Fruit fly (Drosophila melanogaster) whole organism, embryonic: ENCODE measurements around the gene CG14615.

Source experiments
- B-H2 ChIP-seq: fragments of 200-800 bp; sonication (Bioruptor generic); optimal IDR thresholded peaks from 2 replicates; lab custom pipeline; 2018; ENCODE audit warnings: missing biosample characterization, mild to moderate bottlenecking, missing genetic modification characterization
- CG10267 ChIP-seq: fragments of 200-800 bp; sonication (Bioruptor generic); optimal IDR thresholded peaks from 2 replicates; lab custom pipeline; 2018; ENCODE audit warnings: missing biosample characterization, mild to moderate bottlenecking, missing genetic modification characterization, moderate library complexity
- CG10543 ChIP-seq: fragments of 200-800 bp; sonication (Bioruptor generic); optimal IDR thresholded peaks from 3 replicates; lab custom pipeline; 2017; ENCODE audit warnings: missing biosample characterization, mild to moderate bottlenecking, missing genetic modification characterization, moderate library complexity
- CG11456 ChIP-seq: fragments of 200-800 bp; sonication (Bioruptor generic); IDR thresholded peaks from 3 replicates; pipeline ENCODE4 v1.3.6; 2022; ENCODE audit warnings: missing biosample characterization, missing genetic modification characterization
- CG12391 ChIP-seq: fragments of 200-800 bp; sonication (Bioruptor generic); optimal IDR thresholded peaks from 3 replicates; lab custom pipeline; 2018; ENCODE audit warnings: missing biosample characterization, mild to moderate bottlenecking, missing genetic modification characterization, moderate library complexity
- CG12659 ChIP-seq: fragments of 200-800 bp; sonication (Bioruptor generic); optimal IDR thresholded peaks from 3 replicates; lab custom pipeline; 2017; ENCODE audit warnings: mild to moderate bottlenecking, missing biosample characterization, missing genetic modification reagents, missing genetic modification characterization
- CG13424 ChIP-seq: fragments of 200-800 bp; sonication (Bioruptor generic); optimal IDR thresholded peaks from 2 replicates; lab custom pipeline; 2019; ENCODE audit warnings: missing biosample characterization, mild to moderate bottlenecking, missing genetic modification characterization, moderate library complexity
- CG16813 ChIP-seq: fragments of 200-800 bp; sonication (Bioruptor generic); IDR thresholded peaks from 3 replicates; pipeline ENCODE4 v1.3.6; 2022; ENCODE audit warnings: missing biosample characterization, missing genetic modification characterization; ENCODE audit not compliant: partially characterized antibody
- CG17361 ChIP-seq: fragments of 200-800 bp; sonication (Bioruptor generic); IDR thresholded peaks from 3 replicates; pipeline ENCODE4 v1.3.6; 2022; ENCODE audit warnings: missing biosample characterization, missing genetic modification characterization
- CG17912 ChIP-seq: fragments of 200-800 bp; sonication (Bioruptor generic); optimal IDR thresholded peaks from 2 replicates; lab custom pipeline; 2018; ENCODE audit warnings: missing biosample characterization, mild to moderate bottlenecking, missing genetic modification characterization
- CG18011 ChIP-seq: fragments of 200-800 bp; sonication (Bioruptor generic); optimal IDR thresholded peaks from 2 replicates; lab custom pipeline; 2017; ENCODE audit warnings: missing biosample characterization, missing genetic modification characterization, mild to moderate bottlenecking, moderate library complexity, missing genotype
- CG18599 ChIP-seq: fragments of 200-800 bp; sonication (Bioruptor generic); optimal IDR thresholded peaks from 3 replicates; lab custom pipeline; 2017; ENCODE audit warnings: missing biosample characterization, missing genetic modification characterization, mild to moderate bottlenecking, moderate library complexity, missing genetic modification reagents
- CG2116 ChIP-seq: fragments of 200-800 bp; sonication (Bioruptor generic); optimal IDR thresholded peaks from 3 replicates; lab custom pipeline; 2018; ENCODE audit warnings: missing biosample characterization, mild to moderate bottlenecking, missing genetic modification characterization
- CG2199 ChIP-seq: fragments of 200-800 bp; sonication (Bioruptor generic); IDR thresholded peaks from 3 replicates; pipeline ENCODE4 v1.3.6; 2022; ENCODE audit warnings: missing biosample characterization, missing genetic modification characterization
- CG2712 ChIP-seq: fragments of 200-800 bp; optimal IDR thresholded peaks from 3 replicates; lab custom pipeline; 2019; ENCODE audit warnings: missing biosample characterization, mild to moderate bottlenecking, missing genetic modification characterization, moderate library complexity
- CG30403 ChIP-seq: fragments of 200-800 bp; sonication (Bioruptor generic); optimal IDR thresholded peaks from 3 replicates; lab custom pipeline; 2016; ENCODE audit warnings: missing biosample characterization, missing genetic modification characterization
- CG34224 ChIP-seq: fragments of 200-800 bp; sonication (Bioruptor generic); IDR thresholded peaks from 3 replicates; pipeline ENCODE4 v1.3.6; 2022; ENCODE audit warnings: missing biosample characterization, missing genetic modification characterization; ENCODE audit not compliant: partially characterized antibody
- CG4282 ChIP-seq: fragments of 200-800 bp; sonication (Bioruptor generic); optimal IDR thresholded peaks from 2 replicates; lab custom pipeline; 2016; ENCODE audit warnings: missing biosample characterization, missing genetic modification characterization
- CG6175 ChIP-seq: fragments of 200-800 bp; sonication (Bioruptor generic); IDR thresholded peaks from 3 replicates; pipeline ENCODE4 v1.3.6; 2022; ENCODE audit warnings: missing biosample characterization, missing genetic modification characterization
- CG6254 ChIP-seq: fragments of 200-800 bp; sonication (Bioruptor generic); optimal IDR thresholded peaks from 3 replicates; lab custom pipeline; 2017; ENCODE audit warnings: mild to moderate bottlenecking, missing biosample characterization, missing genetic modification reagents, missing genetic modification characterization
- CG8924 ChIP-seq: fragments of 200-800 bp; optimal IDR thresholded peaks from 3 replicates; lab custom pipeline; 2019; ENCODE audit warnings: missing biosample characterization, mild to moderate bottlenecking, missing genetic modification characterization, moderate library complexity
- Dref ChIP-seq: fragments of 200-800 bp; sonication (Bioruptor generic); IDR thresholded peaks from 2 replicates; pipeline ENCODE4 v1.3.6; 2022; ENCODE audit warnings: missing biosample characterization, missing genetic modification characterization
- E2f2 ChIP-seq: fragments of 200-800 bp; sonication (Bioruptor generic); IDR thresholded peaks from 2 replicates; pipeline ENCODE4 v1.3.6; 2022; ENCODE audit warnings: missing biosample characterization, missing genetic modification characterization
- HLH4C ChIP-seq: fragments of 200-800 bp; sonication (Bioruptor generic); IDR thresholded peaks from 3 replicates; pipeline ENCODE4 v1.3.6; 2022; ENCODE audit warnings: missing biosample characterization, missing genetic modification characterization; ENCODE audit not compliant: partially characterized antibody
- Lim3 ChIP-seq: fragments of 200-800 bp; sonication (Bioruptor generic); IDR thresholded peaks from 2 replicates; pipeline ENCODE4 v1.3.6; 2022; ENCODE audit warnings: missing biosample characterization, missing genetic modification characterization
- Med ChIP-seq: fragments of 200-800 bp; sonication (Bioruptor generic); peaks from one replicate; lab custom pipeline; 2016; ENCODE audit warnings: missing biosample characterization, missing genetic modification characterization, mild to moderate bottlenecking, inconsistent platforms, moderate library complexity
- Opbp ChIP-seq: fragments of 200-800 bp; sonication (Bioruptor generic); IDR thresholded peaks from 3 replicates; pipeline ENCODE4 v1.3.6; 2022; ENCODE audit warnings: missing biosample characterization, missing genetic modification characterization; ENCODE audit not compliant: partially characterized antibody
- Optix ChIP-seq: fragments of 200-800 bp; sonication (Bioruptor generic); IDR thresholded peaks from 3 replicates; pipeline ENCODE4 v1.3.6; 2022; ENCODE audit warnings: missing biosample characterization, missing genetic modification characterization
- Sry-β ChIP-seq: fragments of 200-800 bp; sonication (Bioruptor generic); optimal IDR thresholded peaks from 2 replicates; lab custom pipeline; 2018; ENCODE audit warnings: missing biosample characterization, mild to moderate bottlenecking, missing genetic modification characterization, moderate library complexity
- Sry-δ ChIP-seq: fragments of 200-800 bp; sonication (Bioruptor generic); optimal IDR thresholded peaks from 2 replicates; lab custom pipeline; 2016; ENCODE audit warnings: missing biosample characterization, missing genetic modification characterization
- YL-1 ChIP-seq: fragments of 200-800 bp; sonication (Bioruptor generic); optimal IDR thresholded peaks from 3 replicates; lab custom pipeline; 2017; ENCODE audit warnings: missing biosample characterization, mild to moderate bottlenecking, missing genetic modification characterization
- al ChIP-seq: fragments of 200-800 bp; sonication (Bioruptor generic); IDR thresholded peaks from 2 replicates; pipeline ENCODE4 v1.3.6; 2022; ENCODE audit warnings: missing biosample characterization, missing genetic modification characterization
- amos ChIP-seq: fragments of 200-800 bp; sonication (Bioruptor generic); IDR thresholded peaks from 2 replicates; pipeline ENCODE4 v1.3.6; 2022; ENCODE audit warnings: missing biosample characterization, missing genetic modification characterization; ENCODE audit not compliant: partially characterized antibody
- aop ChIP-seq: fragments of 200-800 bp; sonication (Bioruptor generic); IDR thresholded peaks from 2 replicates; pipeline ENCODE4 v1.3.6; 2022; ENCODE audit warnings: missing biosample characterization, missing genetic modification characterization
- ap ChIP-seq: fragments of 200-800 bp; sonication (Bioruptor generic); IDR thresholded peaks from 2 replicates; pipeline ENCODE4 v1.3.6; 2022; ENCODE audit warnings: missing biosample characterization, missing genetic modification characterization
- chif ChIP-seq, 2 experiments: fragments of 200-800 bp; sonication (Bioruptor generic); optimal IDR thresholded peaks; 3 replicates each; lab custom pipeline; 2016; ENCODE audit warnings: missing biosample characterization in 2 of 2, missing genetic modification characterization in 2 of 2
- grau ChIP-seq: fragments of 200-800 bp; optimal IDR thresholded peaks from 3 replicates; lab custom pipeline; 2019; ENCODE audit warnings: missing biosample characterization, mild to moderate bottlenecking, missing genetic modification characterization, moderate library complexity
- hb ChIP-seq: fragments of 200-800 bp; sonication (Bioruptor generic); IDR thresholded peaks from 3 replicates; pipeline ENCODE4 v1.3.6; 2022; ENCODE audit warnings: missing biosample characterization, missing genetic modification characterization; ENCODE audit not compliant: partially characterized antibody
- knrl ChIP-seq: fragments of 200-800 bp; sonication (Bioruptor generic); IDR thresholded peaks from 3 replicates; pipeline ENCODE4 v1.3.6; 2022; ENCODE audit warnings: missing biosample characterization, missing genetic modification characterization; ENCODE audit not compliant: partially characterized antibody
- lilli ChIP-seq: fragments of 200-800 bp; sonication (Bioruptor generic); optimal IDR thresholded peaks from 3 replicates; lab custom pipeline; 2016; ENCODE audit warnings: missing biosample characterization, missing genetic modification characterization
- pum ChIP-seq: fragments of 200-800 bp; sonication (Bioruptor generic); optimal IDR thresholded peaks from 2 replicates; lab custom pipeline; 2016; ENCODE audit warnings: missing biosample characterization, missing genetic modification characterization
- sd ChIP-seq: fragments of 200-800 bp; sonication (Bioruptor generic); optimal IDR thresholded peaks from 3 replicates; lab custom pipeline; 2018; ENCODE audit warnings: missing biosample characterization, mild to moderate bottlenecking, missing genetic modification characterization, moderate library complexity
- sens ChIP-seq: fragments of 200-800 bp; sonication (Bioruptor generic); peaks from one replicate; lab custom pipeline; 2016; ENCODE audit warnings: missing biosample characterization, missing genetic modification characterization
- sim ChIP-seq: fragments of 200-800 bp; sonication (Bioruptor generic); IDR thresholded peaks from 2 replicates; pipeline ENCODE4 v1.3.6; 2022; ENCODE audit warnings: missing biosample characterization, missing genetic modification characterization
- slbo ChIP-seq: fragments of 200-800 bp; sonication (Bioruptor generic); IDR thresholded peaks from 2 replicates; pipeline ENCODE4 v1.3.6; 2022; ENCODE audit warnings: missing biosample characterization, missing genetic modification characterization
- z ChIP-seq: fragments of 200-800 bp; sonication (Bioruptor generic); IDR thresholded peaks from 3 replicates; pipeline ENCODE4 v1.3.6; 2022; ENCODE audit warnings: missing biosample characterization, missing genetic modification characterization

The CG14615 gene

dm6 chrX:22443954-22444910, 5.1 kb downstream of the CG14615 start, which contains the start of gene CG14621 (continued):
- TF ChIP-seq CG18599 (GFP tag; lab: Kevin White, UChicago) (no peak), YL-1 (GFP tag; lab: Kevin White, UChicago) (no peak), Optix (GFP tag; lab: Robert Waterston, UW) (no peak), knrl (peak; percentile 45; the same call in 2 of the 3 replicates), E2f2 (GFP tag; lab: Robert Waterston, UW) (peak; percentile 38), CG6254 (GFP tag; lab: Kevin White, UChicago) (no peak), amos (GFP tag; lab: Robert Waterston, UW) (peak; percentile 20; the same call in 1 of the 2 replicates), grau (tag; lab: Kevin White, UChicago) (no peak), al (GFP tag; lab: Robert Waterston, UW) (no peak), CG17361 (GFP tag; lab: Robert Waterston, UW) (0 out of 3 replicates have a peak, but pooled peaks have one; percentile 19), B-H2 (GFP tag; lab: Kevin White, UChicago) (no peak), CG17912 (GFP tag; lab: Kevin White, UChicago) (no peak), CG13424 (peak; percentile 17), CG4282 (GFP tag; lab: Kevin White, UChicago) (no peak), chif (GFP tag; optimal IDR thresholded peaks at IDR 0.05; lab: Kevin White, UChicago) (no peak), aop (GFP tag; lab: Robert Waterston, UW) (no peak), hb (no peak), CG30403 (GFP tag; lab: Kevin White, UChicago) (no peak), sens (GFP tag; lab: Kevin White, UChicago) (peak; percentile 72), CG10543 (GFP tag; lab: Kevin White, UChicago) (peak; percentile 2), HLH4C (0 out of 3 replicates have a peak, but pooled peaks have one; percentile 33)

DNA sequence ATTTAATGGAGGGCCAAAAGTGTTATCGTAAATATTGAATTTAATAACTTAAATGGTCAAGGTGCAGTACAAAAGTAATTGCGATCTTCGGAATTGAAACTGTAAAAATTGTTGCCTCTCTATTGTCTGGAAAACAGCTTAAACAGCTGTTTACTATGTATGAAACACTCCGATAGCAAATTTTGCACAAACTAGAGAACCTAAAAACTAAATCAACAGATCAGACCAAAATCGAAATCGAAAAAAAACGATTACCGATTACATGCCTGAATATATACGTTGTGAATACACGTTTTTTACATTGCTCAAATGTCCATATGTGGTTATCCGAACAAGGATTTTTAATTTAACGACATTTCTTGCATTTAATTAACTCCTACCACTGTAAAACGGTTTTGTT, 5.8 kb downstream of the CG14615 start:
- peak; percentile 2 for TF ChIP-seq CG8924 (tag; lab: Kevin White, UChicago)
- no peak for TF ChIP-seq CG2199 (GFP tag; lab: Robert Waterston, UW)
- TF ChIP-seq pum (GFP tag; lab: Kevin White, UChicago): no peak
- peak; percentile 33 for TF ChIP-seq CG12391 (tag; lab: Kevin White, UChicago)
- TF ChIP-seq Med (GFP tag; lab: Kevin White, UChicago): peak; percentile 28
- TF ChIP-seq lilli: peak; percentile 9
- no peak for TF ChIP-seq Lim3 (GFP tag; lab: Robert Waterston, UW)
- TF ChIP-seq CG2116: peak; percentile 43
- peak; percentile 28; the same call in 1 of the 3 replicates for TF ChIP-seq CG16813 (GFP tag; lab: Robert Waterston, UW)
- peak; percentile 66 for TF ChIP-seq Sry-δ (GFP tag; lab: Kevin White, UChicago)
- TF ChIP-seq ap: no peak
- TF ChIP-seq sd (tag; lab: Kevin White, UChicago): no peak
- TF ChIP-seq CG34224 (GFP tag; lab: Robert Waterston, UW): 0 out of 3 replicates have a peak, but pooled peaks have one; percentile 25
- peak; percentile 41; the same call in 2 of the 3 replicates for TF ChIP-seq Opbp (GFP tag; lab: Robert Waterston, UW)
- TF ChIP-seq CG17361 (GFP tag; lab: Robert Waterston, UW): 0 out of 3 replicates have a peak, but pooled peaks have one; percentile 17
- TF ChIP-seq Sry-β (GFP tag; lab: Kevin White, UChicago): no peak
- TF ChIP-seq CG12659 (GFP tag; lab: Kevin White, UChicago): peak; percentile 25
- peak; percentile 1 for TF ChIP-seq CG10543 (GFP tag; lab: Kevin White, UChicago)
- TF ChIP-seq Dref (GFP tag; lab: Robert Waterston, UW): peak; percentile 66
- no peak for TF ChIP-seq CG6175 (GFP tag; lab: Robert Waterston, UW)
- no peak for TF ChIP-seq CG18011
- TF ChIP-seq CG11456 (GFP tag; lab: Robert Waterston, UW): no peak
- TF ChIP-seq z (GFP tag; lab: Robert Waterston, UW): no peak
- peak; percentile 19; the same call in 1 of the 2 replicates for TF ChIP-seq E2f2 (GFP tag; lab: Robert Waterston, UW)
- no peak for TF ChIP-seq sim (GFP tag; lab: Robert Waterston, UW)
- peak; percentile 30; the same call in 1 of the 2 replicates for TF ChIP-seq amos (GFP tag; lab: Robert Waterston, UW)
- TF ChIP-seq CG2712 (tag; lab: Kevin White, UChicago): peak; percentile 28
- peak; percentile 29; the same call in 1 of the 2 replicates for TF ChIP-seq slbo
- TF ChIP-seq CG10267 (tag; lab: Kevin White, UChicago): peak; percentile 1
